Worm (Caenorhabditis elegans): ENCODE measurements around the gene grwd-1.

DNA sequence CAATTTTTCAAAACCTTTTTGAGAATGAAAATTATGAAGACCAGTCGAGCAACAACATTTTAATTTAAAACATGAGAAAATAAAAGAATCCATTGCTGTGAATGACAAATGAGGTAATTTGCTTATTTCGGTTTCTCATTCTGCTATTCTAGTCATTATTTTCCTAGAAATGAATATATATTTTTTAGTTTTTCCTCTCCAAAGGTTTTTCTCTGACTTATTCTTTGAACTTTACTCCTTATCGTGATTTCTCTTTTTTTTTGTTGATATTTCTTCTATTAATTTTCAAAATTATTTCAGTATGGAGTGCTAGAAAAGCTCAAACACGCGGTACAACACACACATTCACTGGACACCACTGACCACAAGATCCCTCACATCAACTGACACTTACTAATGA, 32.4 kb downstream of the grwd-1 start, which contains the start of gene pup-2:
- TF ChIP-seq syd-9 (tag; optimal IDR thresholded peaks at IDR 0.05) (no peak), nhr-11 (tag; optimal IDR thresholded peaks at IDR 0.05) (no peak), dmd-4 (tag; optimal IDR thresholded peaks at IDR 0.05; ENCODE audit: borderline replicate concordance) (no peak), elt-4 (tag; optimal IDR thresholded peaks at IDR 0.05) (no peak), hlh-6 (tag; optimal IDR thresholded peaks at IDR 0.05) (no peak)

All from whole organism, late embryonic.